Worm (Caenorhabditis elegans) whole organism, L3 larva: ENCODE measurements around the gene F16H6.10.

Experiments
- elt-3 ChIP-seq, 3 experiments: fragments of 150-350 bp in 1 of 3; sonication (generic microtip) in 2 of 3; optimal IDR thresholded peaks; 2 replicates in 2 of 3; 4 replicates in 1 of 3; lab custom pipeline; 2014 to 2017; ENCODE audit warnings: missing biosample characterization in 3 of 3, missing genetic modification characterization in 3 of 3
- fkh-10 ChIP-seq: sonication (generic microtip); optimal IDR thresholded peaks from 2 replicates; lab custom pipeline; 2017; ENCODE audit warnings: missing biosample characterization, missing genetic modification reagents, missing genetic modification characterization
- nhr-237 ChIP-seq: fragments of 150-350 bp; optimal IDR thresholded peaks from 2 replicates; lab custom pipeline; 2014; ENCODE audit warnings: missing biosample characterization, missing genetic modification characterization
- nhr-77 ChIP-seq: fragments of 150-350 bp; optimal IDR thresholded peaks from 2 replicates; lab custom pipeline; 2014; ENCODE audit warnings: missing biosample characterization, missing genetic modification characterization
- snpc-4 ChIP-seq: fragments of 150-350 bp; optimal IDR thresholded peaks from 2 replicates; lab custom pipeline; 2014; ENCODE audit warnings: missing biosample characterization, missing genetic modification characterization
- zag-1 ChIP-seq: fragments of 150-350 bp; optimal IDR thresholded peaks from 2 replicates; lab custom pipeline; 2014; ENCODE audit warnings: missing biosample characterization, missing genetic modification characterization

DNA sequence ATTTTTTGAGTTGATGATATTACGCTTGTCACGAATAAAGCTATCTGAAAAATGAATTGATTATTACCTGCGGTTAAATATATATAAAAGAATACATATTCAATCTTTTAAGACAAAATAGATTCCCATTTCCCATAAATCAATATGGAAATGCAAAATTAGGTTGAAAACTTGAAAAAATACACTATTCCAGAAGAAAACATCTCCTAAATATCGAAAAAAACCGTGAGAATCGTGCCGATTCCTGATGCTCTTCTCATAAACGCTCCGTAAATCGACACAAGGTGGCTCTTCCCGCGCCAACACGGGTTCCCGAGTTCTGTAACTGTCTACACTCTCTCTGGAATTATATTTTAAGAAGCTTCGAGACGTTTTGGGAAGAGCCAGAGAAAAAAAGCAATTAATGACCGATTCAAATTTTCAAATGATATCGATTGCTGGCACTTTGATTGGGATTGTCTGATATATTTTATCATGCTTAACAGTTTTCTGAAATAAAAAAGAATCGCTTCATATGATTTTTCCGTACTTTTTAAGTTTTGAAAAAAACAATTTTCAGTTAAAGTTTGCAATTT, 12.5 kb upstream of the F16H6.10 start, which contains the start of gene R10E8.3:
- TF ChIP-seq snpc-4 (tag; lab: Kevin White, UChicago) (no peak), fkh-10 (no peak), nhr-77 (tag; lab: Kevin White, UChicago) (no peak), nhr-237 (tag; lab: Kevin White, UChicago) (no peak), zag-1 (tag; lab: Kevin White, UChicago) (no peak), elt-3 (tag; optimal IDR thresholded peaks at IDR 0.05; lab: Kevin White, UChicago) (no peak)
